Worm (Caenorhabditis elegans): ENCODE measurements around the gene T06C12.9.

The T06C12.9 gene

DNA sequence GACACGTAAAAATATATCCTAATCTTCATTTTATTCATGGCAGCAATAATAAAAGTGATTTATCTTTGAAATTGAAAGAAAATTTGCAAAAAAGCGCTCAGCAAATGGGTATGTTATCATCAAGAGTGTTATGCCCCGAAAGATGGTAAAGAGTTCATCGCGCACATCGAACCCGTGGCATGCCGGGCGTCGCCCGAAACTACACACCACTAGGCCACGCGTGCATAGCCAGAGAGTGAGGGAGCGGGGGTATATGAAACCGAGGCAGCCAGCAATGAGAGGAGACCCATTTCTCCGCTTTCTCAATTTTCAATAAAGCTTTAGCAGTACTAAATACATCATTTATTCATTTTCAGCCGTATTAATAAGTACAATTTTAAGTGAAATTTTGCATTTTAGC, 12.1 kb downstream of the T06C12.9 start (continued):
- peak; percentile 98 for TF ChIP-seq madf-2 (tag; optimal IDR thresholded peaks at IDR 0.05)
- TF ChIP-seq pqm-1 (tag; optimal IDR thresholded peaks at IDR 0.05), result peak; percentile 99
- peak; percentile 99 for TF ChIP-seq ceh-24 (tag; optimal IDR thresholded peaks at IDR 0.05)
- peak; percentile 91 for TF ChIP-seq odd-2 (tag; optimal IDR thresholded peaks at IDR 0.05)
- TF ChIP-seq ceh-9 (tag; optimal IDR thresholded peaks at IDR 0.05), result peak; percentile 98
- TF ChIP-seq zip-5 (tag; optimal IDR thresholded peaks at IDR 0.05), result peak; percentile 94
- peak; percentile 98 for TF ChIP-seq tbx-2 (tag; optimal IDR thresholded peaks at IDR 0.05)
- peak; percentile 99 for TF ChIP-seq gmeb-2 (tag; optimal IDR thresholded peaks at IDR 0.05)
- peak; percentile 96 for TF ChIP-seq pag-3 (tag; optimal IDR thresholded peaks at IDR 0.05; ENCODE audit: borderline replicate concordance)
- TF ChIP-seq mec-3 (tag; optimal IDR thresholded peaks at IDR 0.05; ENCODE audit: borderline replicate concordance), result peak; percentile 94
- peak; percentile 93 for TF ChIP-seq sdc-2 (tag; optimal IDR thresholded peaks at IDR 0.05)
- peak; percentile 97 for TF ChIP-seq lin-11 (tag; optimal IDR thresholded peaks at IDR 0.05)
- TF ChIP-seq ets-4 (tag; optimal IDR thresholded peaks at IDR 0.05), result peak; percentile 88
- peak; percentile 99 for TF ChIP-seq ceh-6 (GFP tag; optimal IDR thresholded peaks at IDR 0.05)
- TF ChIP-seq rnt-1 (tag; optimal IDR thresholded peaks at IDR 0.05), result peak; percentile 98
- peak; percentile 98 for TF ChIP-seq npax-4 (tag; optimal IDR thresholded peaks at IDR 0.05)
- peak; percentile 96 for TF ChIP-seq fax-1 (tag; optimal IDR thresholded peaks at IDR 0.05)
- TF ChIP-seq C08G9.2 (tag; optimal IDR thresholded peaks at IDR 0.05), result peak; percentile 97
- peak; percentile 90 for TF ChIP-seq hlh-30 (tag; optimal IDR thresholded peaks at IDR 0.05; ENCODE audit: insufficient read depth)
- TF ChIP-seq unc-3 (GFP tag; conservative IDR thresholded peaks at IDR 0.05), result peak; percentile 99
- peak; percentile 99 for TF ChIP-seq unc-3 (tag; optimal IDR thresholded peaks at IDR 0.05)
- no peak for TF ChIP-seq pax-1 (tag; optimal IDR thresholded peaks at IDR 0.05)
- peak; percentile 98 for TF ChIP-seq dmd-4 (tag; optimal IDR thresholded peaks at IDR 0.05; ENCODE audit: borderline replicate concordance)
- peak; percentile 98 for TF ChIP-seq che-1 (tag; optimal IDR thresholded peaks at IDR 0.05)

DNA sequence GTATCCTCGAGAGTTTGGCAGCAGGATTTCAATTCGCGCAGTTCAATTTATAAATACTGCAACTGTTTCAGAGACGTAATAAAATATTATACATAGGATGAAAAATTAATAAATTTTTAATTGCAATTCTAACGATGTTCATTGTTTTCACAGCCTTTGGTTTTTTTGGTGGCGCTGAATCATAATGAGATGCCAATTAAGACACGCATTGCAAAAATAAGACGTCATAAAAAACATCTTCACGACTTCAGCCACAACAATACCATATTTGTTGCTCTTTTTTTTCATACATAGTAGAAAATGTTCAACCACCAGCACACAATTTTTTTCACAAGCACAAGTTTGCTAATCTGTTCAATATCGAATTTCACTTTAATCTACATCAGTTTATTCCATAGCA, 13.6 kb downstream of the T06C12.9 start, which contains the start of gene str-56:
Gene str-56, plus strand, starts transcription at position 301 of the 400 bp plus-strand sequence.
- TF ChIP-seq K02D7.2 (tag; optimal IDR thresholded peaks at IDR 0.05), result no peak
- no peak for TF ChIP-seq hlh-6 (tag; optimal IDR thresholded peaks at IDR 0.05)
- TF ChIP-seq unc-55 (GFP tag; optimal IDR thresholded peaks at IDR 0.05), result no peak
- no peak for TF ChIP-seq hlh-30 (tag; optimal IDR thresholded peaks at IDR 0.05; ENCODE audit: insufficient read depth)
- no peak for TF ChIP-seq C08G9.2 (tag; optimal IDR thresholded peaks at IDR 0.05)
- TF ChIP-seq ceh-14 (tag; optimal IDR thresholded peaks at IDR 0.05), result no peak
- TF ChIP-seq ets-4 (tag; optimal IDR thresholded peaks at IDR 0.05), result no peak
- TF ChIP-seq ceh-48 (tag; optimal IDR thresholded peaks at IDR 0.05), result no peak
- no peak for TF ChIP-seq gmeb-2 (tag; optimal IDR thresholded peaks at IDR 0.05)
- TF ChIP-seq K09A11.1 (tag; optimal IDR thresholded peaks at IDR 0.05; ENCODE audit: insufficient read depth), result no peak
- TF ChIP-seq ceh-2 (tag; optimal IDR thresholded peaks at IDR 0.05), result no peak

DNA sequence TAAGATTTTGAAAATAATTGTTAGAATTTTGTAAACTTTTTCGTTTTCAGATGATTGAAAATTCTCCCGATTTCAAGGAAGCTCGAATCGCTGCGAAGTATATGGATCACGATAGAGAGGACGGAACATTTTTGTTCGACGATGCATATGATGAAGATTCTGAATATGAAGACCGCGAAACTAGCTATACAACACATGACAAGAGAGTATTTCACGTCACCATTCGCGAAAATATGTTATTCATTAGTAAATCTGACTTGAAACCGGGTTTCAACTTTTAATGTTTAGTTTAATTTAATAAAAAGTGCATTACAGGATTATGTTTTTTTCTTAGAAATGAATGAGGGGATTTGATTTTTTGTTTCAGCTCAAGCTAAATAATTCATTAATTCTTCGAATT, 15.5 kb downstream of the T06C12.9 start, which contains the start of gene str-57:
Gene str-57, plus strand, starts transcription at position 301 of the 400 bp plus-strand sequence.
- TF ChIP-seq ceh-31 (tag; optimal IDR thresholded peaks at IDR 0.05) (no peak), syd-9 (tag; optimal IDR thresholded peaks at IDR 0.05) (no peak), K09A11.1 (tag; optimal IDR thresholded peaks at IDR 0.05; ENCODE audit: insufficient read depth) (no peak), ceh-22 (tag; optimal IDR thresholded peaks at IDR 0.05) (no peak), C38D4.7 (GFP tag; optimal IDR thresholded peaks at IDR 0.05) (no peak), hlh-13 (GFP tag; optimal IDR thresholded peaks at IDR 0.05) (no peak)

DNA sequence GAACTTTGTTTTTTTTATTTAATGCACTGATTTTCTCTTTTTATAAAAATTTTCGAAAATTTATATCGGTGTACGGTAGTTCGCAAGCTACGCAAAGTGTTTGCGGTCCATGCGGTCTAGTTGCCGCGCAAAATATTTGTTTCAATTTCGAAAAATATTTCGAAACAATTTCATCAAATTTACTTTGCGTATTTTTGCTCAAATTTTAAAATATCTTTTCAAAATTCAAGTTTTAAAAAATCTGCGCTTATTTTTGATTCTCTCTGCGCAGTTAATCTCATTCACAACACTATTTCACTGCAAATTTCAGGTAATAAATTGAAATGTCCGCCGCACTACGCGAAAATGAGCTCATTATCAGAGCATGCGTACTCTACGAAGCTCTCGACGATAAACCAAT, 18.5 kb downstream of the T06C12.9 start, which contains the start of gene fbxa-197:
Gene fbxa-197, plus strand, starts transcription at position 301 of the 400 bp plus-strand sequence.
- TF ChIP-seq F13H6.1 (tag; optimal IDR thresholded peaks at IDR 0.05) (no peak), hlh-30 (tag; optimal IDR thresholded peaks at IDR 0.05; ENCODE audit: insufficient read depth) (no peak), npax-4 (tag; optimal IDR thresholded peaks at IDR 0.05) (no peak), dmd-4 (tag; optimal IDR thresholded peaks at IDR 0.05; ENCODE audit: borderline replicate concordance) (no peak), odd-2 (tag; optimal IDR thresholded peaks at IDR 0.05) (no peak), K02D7.2 (tag; optimal IDR thresholded peaks at IDR 0.05) (no peak), nhr-11 (tag; optimal IDR thresholded peaks at IDR 0.05) (no peak), dve-1 (tag; optimal IDR thresholded peaks at IDR 0.05) (no peak), sox-4 (tag; optimal IDR thresholded peaks at IDR 0.05) (no peak), ceh-48 (tag; optimal IDR thresholded peaks at IDR 0.05) (no peak), nhr-232 (tag; optimal IDR thresholded peaks at IDR 0.05) (no peak), unc-3 (GFP tag; conservative IDR thresholded peaks at IDR 0.05) (no peak), unc-3 (tag; optimal IDR thresholded peaks at IDR 0.05) (no peak), pat-9 (tag; optimal IDR thresholded peaks at IDR 0.05) (no peak), sox-2 (GFP tag; IDR thresholded peaks at IDR 0.05) (no peak), ceh-6 (GFP tag; optimal IDR thresholded peaks at IDR 0.05) (no peak)

Measured in whole organism, late embryonic.